Fruit fly (Drosophila melanogaster) whole organism, embryonic: Measurements from ENCODE around the gene JIL-1.

Experiments
- Aef1 ChIP-seq: fragments of 200-800 bp; sonication (Bioruptor generic); IDR thresholded peaks from 3 replicates; pipeline ENCODE4 v1.3.6; 2022; ENCODE audit warnings: missing biosample characterization, missing genetic modification characterization
- Atf-2 ChIP-seq: fragments of 200-800 bp; sonication (Bioruptor generic); optimal IDR thresholded peaks from 2 replicates; lab custom pipeline; 2016; ENCODE audit warnings: missing biosample characterization, missing genetic modification characterization
- Bdp1 ChIP-seq: fragments of 200-800 bp; sonication (Bioruptor generic); optimal IDR thresholded peaks from 3 replicates; lab custom pipeline; 2016; ENCODE audit warnings: missing biosample characterization, missing genetic modification characterization
- Bgb ChIP-seq: fragments of 200-800 bp; sonication (Bioruptor generic); IDR thresholded peaks from 2 replicates; pipeline ENCODE4 v1.3.6; 2022; ENCODE audit warnings: missing biosample characterization, missing genetic modification characterization; ENCODE audit not compliant: partially characterized antibody
- BtbVII ChIP-seq: fragments of 200-800 bp; sonication (Bioruptor generic); optimal IDR thresholded peaks from 3 replicates; lab custom pipeline; 2017; ENCODE audit warnings: missing biosample characterization, mild to moderate bottlenecking, missing genetic modification characterization
- CG10431 ChIP-seq: fragments of 200-800 bp; sonication (Bioruptor generic); optimal IDR thresholded peaks from 3 replicates; lab custom pipeline; 2018; ENCODE audit warnings: missing biosample characterization, mild to moderate bottlenecking, missing genetic modification characterization
- CG11696 ChIP-seq: fragments of 200-800 bp; sonication (Bioruptor generic); IDR thresholded peaks from 2 replicates; pipeline ENCODE4 v1.3.6; 2022; ENCODE audit warnings: missing biosample characterization, missing genetic modification characterization
- CG12104 ChIP-seq: fragments of 200-800 bp; sonication (Bioruptor generic); optimal IDR thresholded peaks from 3 replicates; lab custom pipeline; 2016; ENCODE audit warnings: missing biosample characterization, missing genetic modification characterization
- CG12155 ChIP-seq: fragments of 200-800 bp; sonication (Bioruptor generic); optimal IDR thresholded peaks from 3 replicates; lab custom pipeline; 2016; ENCODE audit warnings: missing biosample characterization, missing genetic modification characterization
- CG13287 ChIP-seq: fragments of 200-800 bp; sonication (Bioruptor generic); IDR thresholded peaks from 2 replicates; pipeline ENCODE4 v1.3.6; 2022; ENCODE audit warnings: missing biosample characterization, missing genetic modification characterization; ENCODE audit not compliant: partially characterized antibody
- CG14710 ChIP-seq: fragments of 200-800 bp; sonication (Bioruptor generic); optimal IDR thresholded peaks from 3 replicates; lab custom pipeline; 2019; ENCODE audit warnings: missing biosample characterization, mild to moderate bottlenecking, missing genetic modification characterization, moderate library complexity
- CG16779 ChIP-seq: fragments of 200-800 bp; sonication (Bioruptor generic); IDR thresholded peaks from 2 replicates; pipeline ENCODE4 v1.3.6; 2022; ENCODE audit warnings: missing biosample characterization, missing genetic modification characterization
- CG18764 ChIP-seq: fragments of 200-800 bp; sonication (Bioruptor generic); optimal IDR thresholded peaks from 3 replicates; lab custom pipeline; 2016; ENCODE audit warnings: missing biosample characterization, missing genetic modification characterization
- CG2202 ChIP-seq: fragments of 200-800 bp; sonication (Bioruptor generic); optimal IDR thresholded peaks from 2 replicates; lab custom pipeline; 2018; ENCODE audit warnings: missing biosample characterization, mild to moderate bottlenecking, missing genetic modification characterization
- CG31441 ChIP-seq: fragments of 200-800 bp; sonication (Bioruptor generic); IDR thresholded peaks from 2 replicates; pipeline ENCODE4 v1.3.6; 2022; ENCODE audit warnings: missing biosample characterization, missing genetic modification characterization
- CG32532 ChIP-seq: fragments of 200-800 bp; sonication (Bioruptor generic); IDR thresholded peaks from 2 replicates; pipeline ENCODE4 v1.3.6; 2022; ENCODE audit warnings: missing biosample characterization, missing genetic modification characterization
- CG32767 ChIP-seq: fragments of 200-800 bp; sonication (Bioruptor generic); IDR thresholded peaks from 2 replicates; pipeline ENCODE4 v1.3.6; 2022; ENCODE audit warnings: missing biosample characterization, missing genetic modification characterization
- CG33557 ChIP-seq: fragments of 200-800 bp; sonication (Bioruptor generic); optimal IDR thresholded peaks from 2 replicates; lab custom pipeline; 2019; ENCODE audit warnings: missing biosample characterization, mild to moderate bottlenecking, missing genetic modification characterization, moderate library complexity
- CG3407 ChIP-seq: fragments of 200-800 bp; sonication (Bioruptor generic); optimal IDR thresholded peaks from 2 replicates; lab custom pipeline; 2018; ENCODE audit warnings: missing biosample characterization, mild to moderate bottlenecking, missing genetic modification characterization
- CG42726 ChIP-seq: fragments of 200-800 bp; sonication (Bioruptor generic); IDR thresholded peaks from 2 replicates; pipeline ENCODE4 v1.3.6; 2022; ENCODE audit warnings: missing biosample characterization, missing genetic modification characterization; ENCODE audit not compliant: partially characterized antibody
- CG4617 ChIP-seq: fragments of 200-800 bp; sonication (Bioruptor generic); optimal IDR thresholded peaks from 3 replicates; lab custom pipeline; 2016; ENCODE audit warnings: missing biosample characterization, missing genetic modification characterization, borderline replicate concordance
- CG5180 ChIP-seq: fragments of 200-800 bp; sonication (Bioruptor generic); optimal IDR thresholded peaks from 3 replicates; lab custom pipeline; 2017; ENCODE audit warnings: missing biosample characterization, missing genetic modification characterization, mild to moderate bottlenecking, moderate library complexity, missing genetic modification reagents
- CG9437 ChIP-seq: fragments of 200-800 bp; sonication (Bioruptor generic); optimal IDR thresholded peaks from 2 replicates; lab custom pipeline; 2018; ENCODE audit warnings: missing biosample characterization, mild to moderate bottlenecking, missing genetic modification characterization
- CG9797 ChIP-seq: fragments of 200-800 bp; sonication (Bioruptor generic); optimal IDR thresholded peaks from 3 replicates; lab custom pipeline; 2018; ENCODE audit warnings: missing biosample characterization, mild to moderate bottlenecking, missing genetic modification characterization
- Fer3 ChIP-seq: fragments of 200-800 bp; sonication (Bioruptor generic); optimal IDR thresholded peaks from 2 replicates; lab custom pipeline; 2018; ENCODE audit warnings: missing biosample characterization, mild to moderate bottlenecking, missing genetic modification characterization, moderate library complexity
- HLHmδ ChIP-seq: fragments of 200-800 bp; sonication (Bioruptor generic); optimal IDR thresholded peaks from 2 replicates; lab custom pipeline; 2018; ENCODE audit warnings: missing biosample characterization, mild to moderate bottlenecking, missing genetic modification characterization, moderate library complexity
- Hand ChIP-seq: fragments of 200-800 bp; sonication (Bioruptor generic); optimal IDR thresholded peaks from 2 replicates; lab custom pipeline; 2017; ENCODE audit warnings: mild to moderate bottlenecking, missing biosample characterization, missing genetic modification reagents, missing genetic modification characterization
- Hr39 ChIP-seq: fragments of >200 bp; optimal IDR thresholded peaks from 2 replicates; lab custom pipeline; 2017
- Mad ChIP-seq: fragments of 200-800 bp; sonication (Bioruptor generic); optimal IDR thresholded peaks from 2 replicates; lab custom pipeline; 2016; ENCODE audit warnings: missing biosample characterization, missing genetic modification characterization
- Myb ChIP-seq: fragments of 200-800 bp; sonication (Bioruptor generic); optimal IDR thresholded peaks from 2 replicates; lab custom pipeline; 2016; ENCODE audit warnings: missing biosample characterization, missing genetic modification characterization
- Six4 ChIP-seq: fragments of 200-800 bp; sonication (Bioruptor generic); optimal IDR thresholded peaks from 2 replicates; lab custom pipeline; 2016; ENCODE audit warnings: missing biosample characterization, missing genetic modification characterization
- TFAM ChIP-seq: fragments of 200-800 bp; sonication (Bioruptor generic); optimal IDR thresholded peaks from 2 replicates; lab custom pipeline; 2017; ENCODE audit warnings: missing biosample characterization, missing genetic modification characterization, inconsistent platforms
- YL-1 ChIP-seq: fragments of 200-800 bp; sonication (Bioruptor generic); optimal IDR thresholded peaks from 3 replicates; lab custom pipeline; 2017; ENCODE audit warnings: missing biosample characterization, mild to moderate bottlenecking, missing genetic modification characterization
- ap ChIP-seq: fragments of 200-800 bp; sonication (Bioruptor generic); IDR thresholded peaks from 2 replicates; pipeline ENCODE4 v1.3.6; 2022; ENCODE audit warnings: missing biosample characterization, missing genetic modification characterization
- bigmax ChIP-seq: fragments of 200-800 bp; sonication (Bioruptor generic); optimal IDR thresholded peaks from 2 replicates; lab custom pipeline; 2018; ENCODE audit warnings: missing biosample characterization, mild to moderate bottlenecking, missing genetic modification characterization
- br ChIP-seq: fragments of >200 bp; optimal IDR thresholded peaks from 2 replicates; lab custom pipeline; 2017
- cwo ChIP-seq: fragments of 200-800 bp; sonication (Bioruptor generic); optimal IDR thresholded peaks from 3 replicates; lab custom pipeline; 2017; ENCODE audit warnings: missing biosample characterization, missing genetic modification characterization, mild to moderate bottlenecking, moderate library complexity, missing genetic modification reagents
- eyg ChIP-seq: fragments of 200-800 bp; sonication (Bioruptor generic); optimal IDR thresholded peaks from 3 replicates; lab custom pipeline; 2016; ENCODE audit warnings: missing biosample characterization, missing genetic modification characterization
- gfzf ChIP-seq: fragments of 200-800 bp; sonication (Bioruptor generic); optimal IDR thresholded peaks from 2 replicates; lab custom pipeline; 2016; ENCODE audit warnings: missing biosample characterization, mild to moderate bottlenecking, missing genetic modification characterization, moderate library complexity
- hth ChIP-seq: fragments of >200 bp; optimal IDR thresholded peaks from 2 replicates; lab custom pipeline; 2017; ENCODE audit warnings: inconsistent platforms
- kay ChIP-seq: fragments of 200-800 bp; sonication (Bioruptor generic); optimal IDR thresholded peaks from 2 replicates; lab custom pipeline; 2016; ENCODE audit warnings: missing biosample characterization, missing genetic modification characterization
- phol ChIP-seq: fragments of 200-800 bp; sonication (Bioruptor generic); optimal IDR thresholded peaks from 3 replicates; lab custom pipeline; 2018; ENCODE audit warnings: missing biosample characterization, mild to moderate bottlenecking, missing genetic modification characterization, moderate library complexity
- sd ChIP-seq: fragments of 200-800 bp; sonication (Bioruptor generic); optimal IDR thresholded peaks from 3 replicates; lab custom pipeline; 2018; ENCODE audit warnings: missing biosample characterization, mild to moderate bottlenecking, missing genetic modification characterization, moderate library complexity
- sens-2 ChIP-seq: fragments of 200-800 bp; sonication (Bioruptor generic); IDR thresholded peaks from 2 replicates; pipeline ENCODE4 v1.3.6; 2022; ENCODE audit warnings: missing biosample characterization, missing genetic modification characterization
- sna ChIP-seq: fragments of 200-800 bp; sonication (Bioruptor generic); IDR thresholded peaks from 2 replicates; pipeline ENCODE4 v1.3.6; 2022; ENCODE audit warnings: missing biosample characterization, missing genetic modification characterization; ENCODE audit not compliant: partially characterized antibody
- stc ChIP-seq: fragments of 200-800 bp; sonication (Bioruptor generic); IDR thresholded peaks from 2 replicates; pipeline ENCODE4 v1.3.6; 2022; ENCODE audit warnings: missing biosample characterization, missing genetic modification characterization
- tap ChIP-seq: fragments of 200-800 bp; optimal IDR thresholded peaks from 3 replicates; lab custom pipeline; 2019; ENCODE audit warnings: missing biosample characterization, mild to moderate bottlenecking, missing genetic modification characterization, moderate library complexity
- toy ChIP-seq: fragments of 200-800 bp; sonication (Bioruptor generic); IDR thresholded peaks from 2 replicates; pipeline ENCODE4 v1.3.6; 2022; ENCODE audit warnings: missing biosample characterization, missing genetic modification characterization
- trem ChIP-seq: fragments of 200-800 bp; optimal IDR thresholded peaks from 3 replicates; lab custom pipeline; 2019; ENCODE audit warnings: missing biosample characterization, mild to moderate bottlenecking, missing genetic modification characterization, moderate library complexity
- tx ChIP-seq: fragments of 200-800 bp; sonication (Bioruptor generic); optimal IDR thresholded peaks from 2 replicates; lab custom pipeline; 2016; ENCODE audit warnings: missing biosample characterization, missing genetic modification characterization

The JIL-1 gene

dm6 chr3L:11109454-11109853 is 16.5 kb upstream of the JIL-1 start, which contains the start of the genes CG34012 and emei (continued):
- TF ChIP-seq Atf-2 (GFP tag; lab: Kevin White, UChicago), result no peak
- peak; percentile 54 for TF ChIP-seq phol (tag; lab: Kevin White, UChicago)
- peak; percentile 6 for TF ChIP-seq CG4617 (GFP tag; lab: Kevin White, UChicago)
- TF ChIP-seq CG14710 (tag; lab: Kevin White, UChicago), result peak; percentile 60
- TF ChIP-seq CG16779, result no peak
- TF ChIP-seq bigmax (GFP tag; lab: Kevin White, UChicago), result peak; percentile 82
- no peak for TF ChIP-seq ap
- TF ChIP-seq YL-1 (GFP tag; lab: Kevin White, UChicago), result peak; percentile 26
- TF ChIP-seq Bdp1 (GFP tag; lab: Kevin White, UChicago), result no peak
- no peak for TF ChIP-seq hth
- TF ChIP-seq sna (GFP tag; lab: Robert Waterston, UW), result 0 out of 2 replicates have a peak, but pooled peaks have one; percentile 30
- peak; percentile 77 for TF ChIP-seq gfzf
- no peak for TF ChIP-seq stc (GFP tag; lab: Robert Waterston, UW)
- no peak for TF ChIP-seq CG9437 (GFP tag; lab: Kevin White, UChicago)
- no peak for TF ChIP-seq tap (tag; lab: Kevin White, UChicago)
- TF ChIP-seq CG18764, result no peak
- no peak for TF ChIP-seq HLHmδ (GFP tag; lab: Kevin White, UChicago)
- TF ChIP-seq CG33557, result no peak
- TF ChIP-seq Hand (GFP tag; lab: Kevin White, UChicago), result no peak
- TF ChIP-seq eyg, result no peak
- peak; percentile 47 for TF ChIP-seq CG9797 (GFP tag; lab: Kevin White, UChicago)
- peak; percentile 32 for TF ChIP-seq Myb (GFP tag; lab: Kevin White, UChicago)

- TF ChIP-seq Hand (GFP tag; lab: Kevin White, UChicago) (no peak), sd (tag; lab: Kevin White, UChicago) (no peak), CG42726 (GFP tag; lab: Robert Waterston, UW) (no peak)
Measured at dm6 chr3L:11107935-11108334, 14.9 kb upstream of the JIL-1 start, which contains the start of gene CG12522. Gene CG12522, plus strand, starts transcription at chr3L:11108235.

- TF ChIP-seq BtbVII (GFP tag; lab: Kevin White, UChicago) (no peak), Mad (GFP tag; lab: Kevin White, UChicago) (no peak), CG10431 (no peak), CG11696 (GFP tag; lab: Robert Waterston, UW) (no peak), CG12155 (GFP tag; lab: Kevin White, UChicago) (no peak), CG32767 (GFP tag; lab: Robert Waterston, UW) (no peak), CG16779 (no peak), Bgb (GFP tag; lab: Robert Waterston, UW) (no peak), cwo (peak; percentile 64), kay (GFP tag; lab: Kevin White, UChicago) (no peak), CG5180 (GFP tag; lab: Kevin White, UChicago) (peak; percentile 42), Fer3 (tag; lab: Kevin White, UChicago) (no peak), CG2202 (tag; lab: Kevin White, UChicago) (no peak), CG32532 (GFP tag; lab: Robert Waterston, UW) (no peak), TFAM (GFP tag; lab: Kevin White, UChicago) (no peak), trem (tag; lab: Kevin White, UChicago) (no peak), tx (GFP tag; lab: Kevin White, UChicago) (no peak), CG31441 (GFP tag; lab: Robert Waterston, UW) (no peak), Aef1 (GFP tag; lab: Robert Waterston, UW) (no peak), CG12104 (GFP tag; lab: Kevin White, UChicago) (no peak), sens-2 (GFP tag; lab: Robert Waterston, UW) (no peak), Six4 (GFP tag; lab: Kevin White, UChicago) (no peak), Hr39 (lab: Kevin White, UChicago) (no peak), br (no peak), CG3407 (GFP tag; lab: Kevin White, UChicago) (peak; percentile 26), toy (GFP tag; lab: Robert Waterston, UW) (no peak), CG13287 (GFP tag; lab: Robert Waterston, UW) (no peak)
Measured at dm6 chr3L:11107432-11107831, 14.4 kb upstream of the JIL-1 start, which contains the start of gene CG32073. Gene CG32073, minus strand, starts transcription at chr3L:11107582.
